Fruit fly (Drosophila melanogaster): Measurements from ENCODE around the gene Btnd.
A peak's percentile ranks its signal among the peaks of the same experiment; 100 is the strongest.

DNA sequence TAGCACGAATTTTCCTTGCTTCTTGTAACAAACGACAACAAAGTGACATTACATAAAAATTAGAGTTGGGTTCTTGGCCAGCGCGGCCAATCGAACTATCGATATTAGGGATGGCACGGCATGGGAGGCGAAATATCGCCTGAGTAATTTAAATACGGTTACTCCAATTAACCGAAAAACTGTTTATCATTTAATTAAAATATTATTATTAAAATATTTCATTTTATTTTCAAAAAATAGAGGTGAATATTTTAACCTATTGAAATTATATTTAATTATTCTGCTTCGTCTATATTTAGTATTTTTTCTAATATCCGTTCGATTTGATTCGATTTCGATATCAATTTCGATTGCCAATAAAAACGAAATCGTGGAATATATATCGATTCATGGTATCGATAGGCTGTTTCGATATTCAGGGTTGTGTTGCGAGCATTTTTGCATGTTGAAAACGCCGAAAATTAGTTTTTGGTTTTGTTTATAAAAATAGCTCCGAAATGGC is 36.3 kb upstream of the Btnd start, which contains the start of the genes Rbcn-3A and Spx:
- TF ChIP-seq gl (tag; optimal IDR thresholded peaks at IDR 0.05) = no peak
- TF ChIP-seq D1 (tag; optimal IDR thresholded peaks at IDR 0.05) = no peak
- no peak for TF ChIP-seq CG32121 (GFP tag; IDR thresholded peaks at IDR 0.05)
- no peak for TF ChIP-seq CG34367 (tag; optimal IDR thresholded peaks at IDR 0.05)
- no peak for TF ChIP-seq fd96Ca (GFP tag; IDR thresholded peaks at IDR 0.05)
- TF ChIP-seq CG15710 (tag; optimal IDR thresholded peaks at IDR 0.05) = peak; percentile 11
- no peak for TF ChIP-seq Pif1A (GFP tag; optimal IDR thresholded peaks at IDR 0.05)
- TF ChIP-seq CG8301 (tag; optimal IDR thresholded peaks at IDR 0.05) = no peak
- TF ChIP-seq CG4496 (GFP tag; IDR thresholded peaks at IDR 0.05) = no peak
- TF ChIP-seq CG14655 (GFP tag; optimal IDR thresholded peaks at IDR 0.05) = no peak

All from whole organism, pupa.